Fruit fly (Drosophila melanogaster) whole organism, embryonic: ENCODE data around the gene CG6839.

Experiments
- ATbp ChIP-seq: fragments of 200-800 bp; sonication (Bioruptor generic); optimal IDR thresholded peaks from 2 replicates; lab custom pipeline; 2017; ENCODE audit warnings: missing biosample characterization, mild to moderate bottlenecking, missing genetic modification characterization, missing genetic modification reagents
- Adf1 ChIP-seq: fragments of 200-800 bp; sonication (Bioruptor generic); IDR thresholded peaks from 2 replicates; pipeline ENCODE4 v1.3.6; 2022; ENCODE audit warnings: missing biosample characterization, missing genetic modification characterization
- Blimp-1 ChIP-seq: fragments of 200-800 bp; sonication (Bioruptor generic); optimal IDR thresholded peaks from 3 replicates; lab custom pipeline; 2018; ENCODE audit warnings: missing biosample characterization, missing genetic modification characterization, mild to moderate bottlenecking, moderate library complexity, missing genetic modification reagents
- CG10431 ChIP-seq: fragments of 200-800 bp; sonication (Bioruptor generic); optimal IDR thresholded peaks from 3 replicates; lab custom pipeline; 2018; ENCODE audit warnings: missing biosample characterization, mild to moderate bottlenecking, missing genetic modification characterization
- CG10565 ChIP-seq: fragments of 200-800 bp; sonication (Bioruptor generic); optimal IDR thresholded peaks from 3 replicates; lab custom pipeline; 2016; ENCODE audit warnings: missing biosample characterization, mild to moderate bottlenecking, missing genetic modification characterization
- CG13424 ChIP-seq: fragments of 200-800 bp; sonication (Bioruptor generic); optimal IDR thresholded peaks from 2 replicates; lab custom pipeline; 2019; ENCODE audit warnings: missing biosample characterization, mild to moderate bottlenecking, missing genetic modification characterization, moderate library complexity
- CG1529 ChIP-seq: fragments of 200-800 bp; sonication (Bioruptor generic); optimal IDR thresholded peaks from 3 replicates; lab custom pipeline; 2018; ENCODE audit warnings: missing biosample characterization, missing genetic modification characterization
- CG16779 ChIP-seq: fragments of 200-800 bp; sonication (Bioruptor generic); IDR thresholded peaks from 2 replicates; pipeline ENCODE4 v1.3.6; 2022; ENCODE audit warnings: missing biosample characterization, missing genetic modification characterization
- CG17328 ChIP-seq: fragments of 200-800 bp; sonication (Bioruptor generic); IDR thresholded peaks from 2 replicates; pipeline ENCODE4 v1.3.6; 2022; ENCODE audit warnings: missing biosample characterization, missing genetic modification characterization
- CG17359 ChIP-seq: fragments of 200-800 bp; sonication (Bioruptor generic); optimal IDR thresholded peaks from 3 replicates; lab custom pipeline; 2018; ENCODE audit warnings: missing biosample characterization, mild to moderate bottlenecking, missing genetic modification characterization, moderate library complexity
- CG3163 ChIP-seq: fragments of 200-800 bp; sonication (Bioruptor generic); optimal IDR thresholded peaks from 3 replicates; lab custom pipeline; 2016; ENCODE audit warnings: missing biosample characterization, missing genetic modification characterization
- CG4360 ChIP-seq: fragments of 200-800 bp; sonication (Bioruptor generic); IDR thresholded peaks from 2 replicates; pipeline ENCODE4 v1.3.6; 2022; ENCODE audit warnings: missing biosample characterization, missing genetic modification characterization
- CG4730 ChIP-seq: fragments of 200-800 bp; sonication (Bioruptor generic); IDR thresholded peaks from 2 replicates; pipeline ENCODE4 v1.3.6; 2022; ENCODE audit warnings: missing biosample characterization, missing genetic modification characterization
- CG5180 ChIP-seq: fragments of 200-800 bp; sonication (Bioruptor generic); optimal IDR thresholded peaks from 3 replicates; lab custom pipeline; 2017; ENCODE audit warnings: missing biosample characterization, missing genetic modification characterization, mild to moderate bottlenecking, moderate library complexity, missing genetic modification reagents
- CG6272 ChIP-seq: fragments of 200-800 bp; sonication (Bioruptor generic); IDR thresholded peaks from 2 replicates; pipeline ENCODE4 v1.3.6; 2022; ENCODE audit warnings: missing biosample characterization, missing genetic modification characterization
- D19B ChIP-seq: fragments of 200-800 bp; sonication (Bioruptor generic); optimal IDR thresholded peaks from 2 replicates; lab custom pipeline; 2017; ENCODE audit warnings: missing biosample characterization, mild to moderate bottlenecking, missing genetic modification characterization
- Dfd ChIP-seq, 2 experiments: fragments of >200 bp; optimal IDR thresholded peaks; 2 replicates each; lab custom pipeline; 2017; ENCODE audit warnings: missing biosample characterization in 2 of 2, missing genetic modification characterization in 2 of 2
- Dip2 ChIP-seq: fragments of 200-800 bp; sonication (Bioruptor generic); IDR thresholded peaks from 2 replicates; pipeline ENCODE4 v1.3.6; 2022; ENCODE audit warnings: missing biosample characterization, missing genetic modification characterization
- Doc3 ChIP-seq: fragments of 200-800 bp; sonication (Bioruptor generic); IDR thresholded peaks from 3 replicates; pipeline ENCODE4 v1.3.6; 2022; ENCODE audit warnings: missing biosample characterization, missing genetic modification characterization; ENCODE audit not compliant: partially characterized antibody
- Drgx ChIP-seq: fragments of 200-800 bp; sonication (Bioruptor generic); IDR thresholded peaks from 2 replicates; pipeline ENCODE4 v1.3.6; 2022; ENCODE audit warnings: missing biosample characterization, missing genetic modification characterization
- Fer2 ChIP-seq: fragments of 200-800 bp; sonication (Bioruptor generic); optimal IDR thresholded peaks from 2 replicates; lab custom pipeline; 2018; ENCODE audit warnings: missing biosample characterization, mild to moderate bottlenecking, missing genetic modification characterization, moderate library complexity
- HLH3B ChIP-seq: fragments of 200-800 bp; sonication (Bioruptor generic); IDR thresholded peaks from 2 replicates; pipeline ENCODE4 v1.3.6; 2022; ENCODE audit warnings: missing biosample characterization, missing genetic modification characterization
- HLH4C ChIP-seq: fragments of 200-800 bp; sonication (Bioruptor generic); IDR thresholded peaks from 3 replicates; pipeline ENCODE4 v1.3.6; 2022; ENCODE audit warnings: missing biosample characterization, missing genetic modification characterization; ENCODE audit not compliant: partially characterized antibody
- Hr39 ChIP-seq: fragments of >200 bp; optimal IDR thresholded peaks from 2 replicates; lab custom pipeline; 2017
- Hsf ChIP-seq: fragments of 200-800 bp; sonication (Bioruptor generic); optimal IDR thresholded peaks from 3 replicates; lab custom pipeline; 2016; ENCODE audit warnings: missing biosample characterization, missing genetic modification characterization
- NC2β ChIP-seq: fragments of 200-800 bp; sonication (Bioruptor generic); optimal IDR thresholded peaks from 2 replicates; lab custom pipeline; 2016; ENCODE audit warnings: missing biosample characterization, missing genetic modification characterization
- Ravus ChIP-seq: fragments of 200-800 bp; sonication (Bioruptor generic); IDR thresholded peaks from 2 replicates; pipeline ENCODE4 v1.3.6; 2022; ENCODE audit warnings: missing biosample characterization, missing genetic modification characterization
- Usf ChIP-seq: fragments of 200-800 bp; sonication (Bioruptor generic); optimal IDR thresholded peaks from 2 replicates; lab custom pipeline; 2017; ENCODE audit warnings: missing genotype, missing biosample characterization, missing genetic modification characterization
- ab ChIP-seq: fragments of 200-800 bp; sonication (Bioruptor generic); optimal IDR thresholded peaks from 2 replicates; lab custom pipeline; 2016; ENCODE audit warnings: missing biosample characterization, missing genetic modification characterization
- bbx ChIP-seq: fragments of 200-800 bp; sonication (Bioruptor generic); IDR thresholded peaks from 2 replicates; pipeline ENCODE4 v1.3.6; 2022; ENCODE audit warnings: missing biosample characterization, missing genetic modification characterization; ENCODE audit not compliant: partially characterized antibody
- dimm ChIP-seq: fragments of 200-800 bp; sonication (Bioruptor generic); IDR thresholded peaks from 2 replicates; pipeline ENCODE4 v1.3.6; 2022; ENCODE audit warnings: missing biosample characterization, missing genetic modification characterization
- gcm ChIP-seq: fragments of 200-800 bp; sonication (Bioruptor generic); optimal IDR thresholded peaks from 2 replicates; lab custom pipeline; 2019; ENCODE audit warnings: missing biosample characterization, mild to moderate bottlenecking, missing genetic modification characterization, moderate library complexity
- gfzf ChIP-seq: fragments of 200-800 bp; sonication (Bioruptor generic); optimal IDR thresholded peaks from 2 replicates; lab custom pipeline; 2016; ENCODE audit warnings: missing biosample characterization, mild to moderate bottlenecking, missing genetic modification characterization, moderate library complexity
- hkb ChIP-seq, 2 experiments: fragments of 200-800 bp in 1 of 2; fragments of >200 bp in 1 of 2; sonication (Bioruptor generic) in 1 of 2; IDR thresholded peaks in 1 of 2; optimal IDR thresholded peaks in 1 of 2; 2 replicates each; pipeline versions ENCODE4 v1.3.6 to Lab custom; 2017 to 2022; ENCODE audit warnings: missing biosample characterization in 1 of 2, missing genetic modification characterization in 1 of 2
- ind ChIP-seq: fragments of 200-800 bp; sonication (Bioruptor generic); optimal IDR thresholded peaks from 3 replicates; lab custom pipeline; 2016; ENCODE audit warnings: missing biosample characterization, missing genetic modification characterization
- jigr1 ChIP-seq: fragments of 200-800 bp; sonication (Bioruptor generic); IDR thresholded peaks from 3 replicates; pipeline ENCODE4 v1.3.6; 2022; ENCODE audit warnings: missing biosample characterization, missing genetic modification characterization
- jumu ChIP-seq: fragments of 200-800 bp; sonication (Bioruptor generic); optimal IDR thresholded peaks from 3 replicates; lab custom pipeline; 2016; ENCODE audit warnings: missing biosample characterization, missing genetic modification characterization
- klu ChIP-seq: fragments of 200-800 bp; sonication (Bioruptor generic); IDR thresholded peaks from 2 replicates; pipeline ENCODE4 v1.3.6; 2022; ENCODE audit warnings: missing biosample characterization, missing genetic modification characterization
- nmo ChIP-seq: fragments of 200-800 bp; sonication (Bioruptor generic); optimal IDR thresholded peaks from 2 replicates; lab custom pipeline; 2018; ENCODE audit warnings: missing biosample characterization, mild to moderate bottlenecking, missing genetic modification characterization, moderate library complexity
- oc ChIP-seq: fragments of 200-800 bp; sonication (Bioruptor generic); optimal IDR thresholded peaks from 2 replicates; lab custom pipeline; 2018; ENCODE audit warnings: missing biosample characterization, mild to moderate bottlenecking, missing genetic modification characterization, moderate library complexity
- odd ChIP-seq: fragments of 200-800 bp; sonication (Bioruptor generic); optimal IDR thresholded peaks from 2 replicates; lab custom pipeline; 2017; ENCODE audit warnings: missing biosample characterization, mild to moderate bottlenecking, missing genetic modification characterization
- sd ChIP-seq: fragments of 200-800 bp; sonication (Bioruptor generic); optimal IDR thresholded peaks from 3 replicates; lab custom pipeline; 2018; ENCODE audit warnings: missing biosample characterization, mild to moderate bottlenecking, missing genetic modification characterization, moderate library complexity
- slou ChIP-seq: fragments of 200-800 bp; sonication (Bioruptor generic); optimal IDR thresholded peaks from 3 replicates; lab custom pipeline; 2016; ENCODE audit warnings: missing biosample characterization, missing genetic modification characterization
- so ChIP-seq: fragments of 200-800 bp; sonication (Bioruptor generic); IDR thresholded peaks from 3 replicates; pipeline ENCODE4 v1.3.6; 2022; ENCODE audit warnings: missing biosample characterization, missing genetic modification characterization
- ssp ChIP-seq: fragments of 200-800 bp; sonication (Bioruptor generic); IDR thresholded peaks from 2 replicates; pipeline ENCODE4 v1.3.6; 2022; ENCODE audit warnings: missing biosample characterization, missing genetic modification characterization
- ttk ChIP-seq: fragments of 200-800 bp; sonication (Bioruptor generic); IDR thresholded peaks from 2 replicates; pipeline ENCODE4 v2.1.2; 2022; ENCODE audit warnings: missing biosample characterization, missing genetic modification characterization
- wek ChIP-seq: fragments of 200-800 bp; sonication (Bioruptor generic); optimal IDR thresholded peaks from 3 replicates; lab custom pipeline; 2018; ENCODE audit warnings: missing biosample characterization, mild to moderate bottlenecking, missing genetic modification characterization, moderate library complexity
- wor ChIP-seq: fragments of 200-800 bp; sonication (Bioruptor generic); IDR thresholded peaks from 2 replicates; pipeline ENCODE4 v1.3.6; 2022; ENCODE audit warnings: missing biosample characterization, missing genetic modification characterization
- z ChIP-seq: fragments of 200-800 bp; sonication (Bioruptor generic); IDR thresholded peaks from 3 replicates; pipeline ENCODE4 v1.3.6; 2022; ENCODE audit warnings: missing biosample characterization, missing genetic modification characterization
- zfh2 ChIP-seq: fragments of 200-800 bp; sonication (Bioruptor generic); optimal IDR thresholded peaks from 2 replicates; lab custom pipeline; 2016; ENCODE audit warnings: missing biosample characterization, missing genetic modification characterization

CG6839 gene

DNA sequence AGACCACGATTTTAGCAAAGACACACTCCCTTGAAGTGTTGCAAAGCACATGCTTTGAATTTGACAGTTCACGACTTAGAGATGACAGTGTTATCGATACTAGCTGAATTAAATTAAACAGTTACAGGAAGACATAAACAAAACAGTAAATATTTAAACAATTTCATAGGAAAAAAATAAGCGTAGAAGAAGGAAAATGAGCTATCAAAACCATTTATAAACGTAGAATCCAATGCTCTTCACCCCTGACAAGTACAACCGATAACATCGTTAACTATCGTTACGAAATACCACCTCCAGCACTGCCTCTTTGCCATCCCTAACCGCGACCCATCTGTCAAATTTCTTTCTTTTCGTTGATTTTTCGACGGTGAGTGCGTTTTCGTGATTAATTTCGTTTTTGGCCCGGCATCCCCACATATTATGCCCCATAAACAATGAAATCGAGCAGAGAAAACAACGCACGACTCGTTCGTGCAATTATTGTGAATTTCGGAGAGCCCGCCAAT, 18.6 kb upstream of the CG6839 start, which contains the start of gene RpL26 (continued):
- TF ChIP-seq Ravus (GFP tag; lab: Robert Waterston, UW) = no peak
- peak; percentile 85 for TF ChIP-seq bbx (GFP tag; lab: Robert Waterston, UW)
- peak; percentile 97 for TF ChIP-seq Doc3 (GFP tag; lab: Robert Waterston, UW)
- TF ChIP-seq odd (GFP tag; lab: Kevin White, UChicago) = peak; percentile 60
- TF ChIP-seq gfzf (GFP tag; lab: Kevin White, UChicago) = peak; percentile 40
- TF ChIP-seq hkb (optimal IDR thresholded peaks at IDR 0.05; lab: Kevin White, UChicago) = peak; percentile 78
- TF ChIP-seq hkb (GFP tag; IDR thresholded peaks at IDR 0.05; lab: Robert Waterston, UW) = peak; percentile 23; the same call in 1 of the 2 replicates
- peak; percentile 43 for TF ChIP-seq Adf1
- TF ChIP-seq CG1529 = no peak
- no peak for TF ChIP-seq Dip2 (GFP tag; lab: Robert Waterston, UW)
- TF ChIP-seq CG4730 = 0 out of 2 replicates have a peak, but pooled peaks have one; percentile 52
- no peak for TF ChIP-seq Drgx
- peak; percentile 68 for TF ChIP-seq ssp (GFP tag; lab: Robert Waterston, UW)
- TF ChIP-seq HLH4C (GFP tag; lab: Robert Waterston, UW) = peak; percentile 93
- peak; percentile 85 for TF ChIP-seq zfh2 (GFP tag; lab: Kevin White, UChicago)
- TF ChIP-seq D19B = peak; percentile 46
- TF ChIP-seq wor (GFP tag; lab: Robert Waterston, UW) = peak; percentile 34; the same call in 1 of the 2 replicates
- TF ChIP-seq nmo (GFP tag; lab: Kevin White, UChicago) = peak; percentile 92
- no peak for TF ChIP-seq z (GFP tag; lab: Robert Waterston, UW)
- TF ChIP-seq NC2β = peak; percentile 99
- peak; percentile 72 for TF ChIP-seq CG3163
- no peak for TF ChIP-seq so (GFP tag; lab: Robert Waterston, UW)
- TF ChIP-seq ab (GFP tag; lab: Kevin White, UChicago) = peak; percentile 14
- TF ChIP-seq ttk (GFP tag; lab: Robert Waterston, UW) = peak; percentile 42; the same call in 1 of the 2 replicates
- TF ChIP-seq CG17359 (tag; lab: Kevin White, UChicago) = peak; percentile 43
- peak; percentile 89 for TF ChIP-seq Hsf (GFP tag; lab: Kevin White, UChicago)
- peak; percentile 46 for TF ChIP-seq CG10431 (GFP tag; lab: Kevin White, UChicago)
- peak; percentile 53; the same call in 1 of the 2 replicates for TF ChIP-seq CG17328 (GFP tag; lab: Robert Waterston, UW)
- TF ChIP-seq oc (tag; lab: Kevin White, UChicago) = no peak
- 0 out of 2 replicates have a peak, but pooled peaks have one; percentile 12 for TF ChIP-seq CG16779 (GFP tag; lab: Robert Waterston, UW)
- TF ChIP-seq sd = no peak
- TF ChIP-seq CG10565 (GFP tag; lab: Kevin White, UChicago) = no peak
- TF ChIP-seq CG5180 = no peak
- TF ChIP-seq HLH3B (GFP tag; lab: Robert Waterston, UW) = 0 out of 2 replicates have a peak, but pooled peaks have one; percentile 36
- no peak for TF ChIP-seq Blimp-1 (GFP tag; lab: Kevin White, UChicago)
- no peak for TF ChIP-seq Dfd (GFP tag; optimal IDR thresholded peaks at IDR 0.05; lab: Kevin White, UChicago)
- peak; percentile 64 for TF ChIP-seq ind (GFP tag; lab: Kevin White, UChicago)
- TF ChIP-seq jumu (GFP tag; lab: Kevin White, UChicago) = peak; percentile 81
- TF ChIP-seq Fer2 = peak; percentile 53
- TF ChIP-seq CG4360 (GFP tag; lab: Robert Waterston, UW) = no peak
- TF ChIP-seq jigr1 (GFP tag; lab: Robert Waterston, UW) = no peak
- TF ChIP-seq dimm (GFP tag; lab: Robert Waterston, UW) = no peak
- TF ChIP-seq Hr39 (lab: Kevin White, UChicago) = no peak
- TF ChIP-seq gcm (GFP tag; lab: Kevin White, UChicago) = peak; percentile 42
- peak; percentile 46 for TF ChIP-seq slou (GFP tag; lab: Kevin White, UChicago)
- peak; percentile 87 for TF ChIP-seq CG13424 (tag; lab: Kevin White, UChicago)
- peak; percentile 15 for TF ChIP-seq wek (GFP tag; lab: Kevin White, UChicago)
- TF ChIP-seq ATbp = no peak
- peak; percentile 69; the same call in 1 of the 2 replicates for TF ChIP-seq klu (GFP tag; lab: Robert Waterston, UW)
- peak; percentile 83 for TF ChIP-seq CG6272
- peak; percentile 44 for TF ChIP-seq Usf (GFP tag; lab: Kevin White, UChicago)
